Worm (Caenorhabditis elegans): ENCODE results near the gene fip-1.
A peak's percentile ranks its signal among the peaks of the same experiment; 100 is the strongest.

fip-1 gene

ce11 chrIII:8639188-8639795 is at the start of gene fip-1:
Gene fip-1 (plus strand): TSS chrIII:8639745.
- TF ChIP-seq ztf-1 (GFP tag; conservative IDR thresholded peaks at IDR 0.05) (no peak), mbf-1 (tag; optimal IDR thresholded peaks at IDR 0.05) (no peak), nhr-10 (tag; optimal IDR thresholded peaks at IDR 0.05) (no peak), gmeb-1 (tag; optimal IDR thresholded peaks at IDR 0.05) (no peak), sma-3 (GFP tag; optimal IDR thresholded peaks at IDR 0.05) (peak; percentile 44), fos-1 (tag; optimal IDR thresholded peaks at IDR 0.05) (peak; percentile 16), R02D3.7 (tag; optimal IDR thresholded peaks at IDR 0.05) (no peak), Y55F3AM.14 (GFP tag; optimal IDR thresholded peaks at IDR 0.05) (no peak), ztf-4 (tag; optimal IDR thresholded peaks at IDR 0.05) (no peak), snpc-4 (tag; optimal IDR thresholded peaks at IDR 0.05) (no peak)

ce11 chrIII:8590882-8591281 is 48.7 kb upstream of the fip-1 start, which contains the start of gene fipr-16:
Gene fipr-16 (minus strand): TSS chrIII:8590982.
- TF ChIP-seq nhr-21 (tag; optimal IDR thresholded peaks at IDR 0.05) (no peak), R02D3.7 (tag; optimal IDR thresholded peaks at IDR 0.05) (no peak), lin-39 (tag; optimal IDR thresholded peaks at IDR 0.05) (no peak), dmd-4 (tag; optimal IDR thresholded peaks at IDR 0.05) (no peak), unc-39 (tag; optimal IDR thresholded peaks at IDR 0.05) (no peak), sem-4 (tag; optimal IDR thresholded peaks at IDR 0.05) (no peak), ztf-4 (tag; optimal IDR thresholded peaks at IDR 0.05) (no peak), ZK546.5 (tag; optimal IDR thresholded peaks at IDR 0.05) (no peak), mdl-1 (tag; optimal IDR thresholded peaks at IDR 0.05) (no peak), elt-1 (tag; optimal IDR thresholded peaks at IDR 0.05) (no peak), nhr-25 (tag; optimal IDR thresholded peaks at IDR 0.05) (no peak), unc-55 (GFP tag; optimal IDR thresholded peaks at IDR 0.05) (no peak), nhr-11 (tag; optimal IDR thresholded peaks at IDR 0.05) (no peak), lsy-2 (tag; optimal IDR thresholded peaks at IDR 0.05) (no peak), alr-1 (tag; optimal IDR thresholded peaks at IDR 0.05) (no peak), mab-5 (tag; optimal IDR thresholded peaks at IDR 0.05) (no peak), ceh-16 (tag; optimal IDR thresholded peaks at IDR 0.05) (no peak), unc-62 (GFP tag; optimal IDR thresholded peaks at IDR 0.05) (no peak)

ce11 chrIII:8593620-8594019 is 45.9 kb upstream of the fip-1 start, which contains the start of gene C06E1.7:
Gene C06E1.7 (minus strand): TSS chrIII:8593720.
- TF ChIP-seq crh-2 (tag; optimal IDR thresholded peaks at IDR 0.05): no peak

- TF ChIP-seq skn-1 (tag; optimal IDR thresholded peaks at IDR 0.05): no peak
- TF ChIP-seq gmeb-1 (tag; optimal IDR thresholded peaks at IDR 0.05): no peak
- TF ChIP-seq sma-9 (GFP tag; optimal IDR thresholded peaks at IDR 0.05): peak; percentile 55
- no peak for TF ChIP-seq sma-9 (tag; optimal IDR thresholded peaks at IDR 0.05)
- no peak for TF ChIP-seq nhr-237 (tag; optimal IDR thresholded peaks at IDR 0.05)
- no peak for TF ChIP-seq unc-39 (tag; optimal IDR thresholded peaks at IDR 0.05)
- TF ChIP-seq crh-2 (tag; optimal IDR thresholded peaks at IDR 0.05): peak; percentile 1
- no peak for TF ChIP-seq peb-1 (tag; optimal IDR thresholded peaks at IDR 0.05)
- no peak for TF ChIP-seq blmp-1 (tag; optimal IDR thresholded peaks at IDR 0.05; ENCODE audit: insufficient read depth)
- TF ChIP-seq nhr-25 (tag; optimal IDR thresholded peaks at IDR 0.05): no peak
- TF ChIP-seq fos-1 (tag; optimal IDR thresholded peaks at IDR 0.05): peak; percentile 90
- no peak for TF ChIP-seq dmd-4 (tag; optimal IDR thresholded peaks at IDR 0.05)
Observed at ce11 chrIII:8594088-8594487, 45.5 kb upstream of the fip-1 start.

ce11 chrIII:8596692-8597091 is 42.9 kb upstream of the fip-1 start:
- TF ChIP-seq peb-1 (tag; optimal IDR thresholded peaks at IDR 0.05): no peak
- no peak for TF ChIP-seq nhr-25 (tag; optimal IDR thresholded peaks at IDR 0.05)
- TF ChIP-seq ztf-4 (tag; optimal IDR thresholded peaks at IDR 0.05): no peak
- no peak for TF ChIP-seq fos-1 (tag; optimal IDR thresholded peaks at IDR 0.05)
- TF ChIP-seq unc-39 (tag; optimal IDR thresholded peaks at IDR 0.05): no peak
- TF ChIP-seq sem-4 (tag; optimal IDR thresholded peaks at IDR 0.05): no peak
- TF ChIP-seq skn-1 (tag; optimal IDR thresholded peaks at IDR 0.05): no peak
- TF ChIP-seq unc-62 (GFP tag; optimal IDR thresholded peaks at IDR 0.05): no peak
- no peak for TF ChIP-seq crh-2 (tag; optimal IDR thresholded peaks at IDR 0.05)
- TF ChIP-seq Y55F3AM.14 (GFP tag; optimal IDR thresholded peaks at IDR 0.05): no peak
- TF ChIP-seq mdl-1 (tag; optimal IDR thresholded peaks at IDR 0.05): no peak
- no peak for TF ChIP-seq C34F6.9 (tag; optimal IDR thresholded peaks at IDR 0.05)
- no peak for TF ChIP-seq snpc-4 (tag; optimal IDR thresholded peaks at IDR 0.05)
- no peak for TF ChIP-seq nhr-237 (tag; optimal IDR thresholded peaks at IDR 0.05)
- TF ChIP-seq nhr-77 (tag; optimal IDR thresholded peaks at IDR 0.05): no peak
- TF ChIP-seq alr-1 (tag; optimal IDR thresholded peaks at IDR 0.05): no peak

Measured in whole organism, L2 larva.